Worm (Caenorhabditis elegans): Measurements from ENCODE around the gene gba-1.
A peak's percentile ranks its signal among the peaks of the same experiment; 100 is the strongest.

ce11 chrII:2206064-2206722 lies 29.7 kb downstream of the gba-1 start:
- TF ChIP-seq tlp-1 (tag; optimal IDR thresholded peaks at IDR 0.05), result no peak
- TF ChIP-seq unc-62 (GFP tag; optimal IDR thresholded peaks at IDR 0.05), result no peak
- no peak for TF ChIP-seq sox-4 (tag; optimal IDR thresholded peaks at IDR 0.05)
- TF ChIP-seq fkh-4 (tag; optimal IDR thresholded peaks at IDR 0.05; ENCODE audit: borderline replicate concordance), result peak; percentile 78
- TF ChIP-seq alr-1 (tag; optimal IDR thresholded peaks at IDR 0.05; ENCODE audit: borderline replicate concordance), result no peak
- no peak for TF ChIP-seq nhr-85 (tag)
- TF ChIP-seq egl-27 (tag; optimal IDR thresholded peaks at IDR 0.05), result no peak
- TF ChIP-seq elt-3 (tag; optimal IDR thresholded peaks at IDR 0.05), result no peak
- TF ChIP-seq efl-1 (optimal IDR thresholded peaks at IDR 0.05), result no peak
- TF ChIP-seq efl-1 (GFP tag; optimal IDR thresholded peaks at IDR 0.05 in 1 of 2), result no peak

Data from whole organism, L1 larva.